Worm (Caenorhabditis elegans): ENCODE results near the gene C17F4.2.
A peak's percentile ranks its signal among the peaks of the same experiment; 100 is the strongest.

The C17F4.2 gene

DNA sequence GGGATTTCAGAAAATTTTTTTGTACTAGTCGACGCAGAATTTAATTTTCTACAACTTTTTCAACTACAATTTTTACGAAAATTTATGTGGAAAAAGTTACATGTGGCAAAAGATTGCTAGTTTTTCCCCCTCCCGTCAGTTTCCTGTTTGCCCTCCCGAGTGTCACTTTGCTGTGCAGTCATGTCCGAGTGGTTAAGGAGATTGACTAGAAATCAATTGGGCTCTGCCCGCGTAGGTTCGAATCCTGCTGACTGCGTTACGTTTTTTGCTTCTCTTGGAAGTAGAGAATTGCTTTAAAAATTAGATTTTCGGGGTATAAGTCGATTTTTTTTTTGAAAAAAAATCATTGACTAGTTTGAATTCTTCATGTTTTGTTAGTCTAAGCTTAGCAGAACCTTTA is 19.3 kb downstream of the C17F4.2 start (continued):
- TF ChIP-seq lag-1 (GFP tag; IDR thresholded peaks at IDR 0.05) = no peak
- no peak for TF ChIP-seq hsf-1 (GFP tag; IDR thresholded peaks at IDR 0.05)
- TF ChIP-seq repo-1 (tag; optimal IDR thresholded peaks at IDR 0.05) = no peak
- TF ChIP-seq nhr-179 (tag; optimal IDR thresholded peaks at IDR 0.05) = no peak
- no peak for TF ChIP-seq ztf-3 (GFP tag; optimal IDR thresholded peaks at IDR 0.05)
- peak; percentile 14 for TF ChIP-seq chd-7 (tag; optimal IDR thresholded peaks at IDR 0.05)
- no peak for TF ChIP-seq snpc-1.3 (tag; optimal IDR thresholded peaks at IDR 0.05; ENCODE audit: insufficient read depth)
- no peak for TF ChIP-seq let-526 (GFP tag; IDR thresholded peaks at IDR 0.05)
- no peak for TF ChIP-seq efl-1 (GFP tag; optimal IDR thresholded peaks at IDR 0.05)
- no peak for TF ChIP-seq D2030.7 (GFP tag; IDR thresholded peaks at IDR 0.05)
- no peak for TF ChIP-seq F39B2.1 (GFP tag; IDR thresholded peaks at IDR 0.05)
- no peak for TF ChIP-seq ceh-91 (GFP tag; IDR thresholded peaks at IDR 0.05)
- TF ChIP-seq egrh-3 (GFP tag; IDR thresholded peaks at IDR 0.05) = no peak
- no peak for TF ChIP-seq F22D6.2 (tag; optimal IDR thresholded peaks at IDR 0.05)
- TF ChIP-seq attf-5 (GFP tag; optimal IDR thresholded peaks at IDR 0.05) = peak; percentile 32
- TF ChIP-seq Y53F4B.3 (GFP tag; IDR thresholded peaks at IDR 0.05) = no peak
- no peak for TF ChIP-seq somi-1 (GFP tag; optimal IDR thresholded peaks at IDR 0.05)
- no peak for TF ChIP-seq ceh-27 (GFP tag; optimal IDR thresholded peaks at IDR 0.05)
- no peak for TF ChIP-seq snpc-1.1 (tag; optimal IDR thresholded peaks at IDR 0.05; ENCODE audit: insufficient read depth)
- no peak for TF ChIP-seq ztf-22 (GFP tag; optimal IDR thresholded peaks at IDR 0.05)
- no peak for TF ChIP-seq Y67H2A.10 (GFP tag; conservative IDR thresholded peaks at IDR 0.05)
- TF ChIP-seq snpc-4 (GFP tag; optimal IDR thresholded peaks at IDR 0.05) = no peak
- peak in 1 of 4 experiments; percentile 37 for TF ChIP-seq snpc-4 (tag; optimal IDR thresholded peaks at IDR 0.05)
- TF ChIP-seq pbrm-1 (GFP tag; IDR thresholded peaks at IDR 0.05) = no peak
- no peak for TF ChIP-seq ztf-26 (tag; optimal IDR thresholded peaks at IDR 0.05)
- TF ChIP-seq aptf-2 (GFP tag; conservative IDR thresholded peaks at IDR 0.05) = no peak
- no peak for TF ChIP-seq lin-40 (tag; optimal IDR thresholded peaks at IDR 0.05)
- TF ChIP-seq egl-44 (GFP tag; IDR thresholded peaks at IDR 0.05) = no peak
- 0 out of 2 replicates have a peak, but pooled peaks have one; percentile 32 for TF ChIP-seq ceh-100 (GFP tag; IDR thresholded peaks at IDR 0.05)
- TF ChIP-seq lsl-1 (GFP tag; optimal IDR thresholded peaks at IDR 0.05) = peak; percentile 24
- no peak for TF ChIP-seq nhr-80 (tag; optimal IDR thresholded peaks at IDR 0.05)
- peak; percentile 47 for TF ChIP-seq die-1 (tag; optimal IDR thresholded peaks at IDR 0.05)
- no peak for TF ChIP-seq zfh-2 (GFP tag; conservative IDR thresholded peaks at IDR 0.05)
- no peak for TF ChIP-seq B0336.3 (GFP tag; IDR thresholded peaks at IDR 0.05)
- no peak for TF ChIP-seq F23B12.7 (tag; optimal IDR thresholded peaks at IDR 0.05; ENCODE audit: insufficient read depth)
- no peak for TF ChIP-seq F57A8.1 (GFP tag; optimal IDR thresholded peaks at IDR 0.05)
- no peak for TF ChIP-seq T26A5.8 (tag; optimal IDR thresholded peaks at IDR 0.05)
- TF ChIP-seq nfyb-1 (GFP tag; IDR thresholded peaks at IDR 0.05) = peak; percentile 66
- 0 out of 2 replicates have a peak, but pooled peaks have one; percentile 31 for TF ChIP-seq dox-1 (GFP tag; IDR thresholded peaks at IDR 0.05)
- TF ChIP-seq K12H6.12 (tag; optimal IDR thresholded peaks at IDR 0.05) = no peak
- no peak for TF ChIP-seq lir-1 (GFP tag; conservative IDR thresholded peaks at IDR 0.05)
- peak; percentile 63 for TF ChIP-seq him-1 (tag; optimal IDR thresholded peaks at IDR 0.05)
- no peak for TF ChIP-seq hrde-1 (tag; optimal IDR thresholded peaks at IDR 0.05; ENCODE audit: borderline replicate concordance)
- TF ChIP-seq F49E8.2 (tag; optimal IDR thresholded peaks at IDR 0.05; ENCODE audit: insufficient read depth) = no peak
- TF ChIP-seq lin-26 (GFP tag; IDR thresholded peaks at IDR 0.05) = peak; percentile 80; the same call in 1 of the 2 replicates
- TF ChIP-seq bed-2 (GFP tag; IDR thresholded peaks at IDR 0.05) = no peak
- no peak for TF ChIP-seq ztf-18 (tag; optimal IDR thresholded peaks at IDR 0.05)
- TF ChIP-seq nhr-120 (GFP tag; IDR thresholded peaks at IDR 0.05) = no peak
